Fruit fly (Drosophila melanogaster) whole organism, embryonic: ENCODE measurements around the gene Osi21.

Experiments used
- Atf6 ChIP-seq: fragments of 200-800 bp; sonication (Bioruptor generic); IDR thresholded peaks from 2 replicates; pipeline ENCODE4 v1.3.6; 2022; ENCODE audit warnings: missing biosample characterization, missing genetic modification characterization
- B-H2 ChIP-seq: fragments of 200-800 bp; sonication (Bioruptor generic); optimal IDR thresholded peaks from 2 replicates; lab custom pipeline; 2018; ENCODE audit warnings: missing biosample characterization, mild to moderate bottlenecking, missing genetic modification characterization
- CG10274 ChIP-seq: fragments of 200-800 bp; sonication (Bioruptor generic); optimal IDR thresholded peaks from 3 replicates; lab custom pipeline; 2017; ENCODE audit warnings: missing biosample characterization, mild to moderate bottlenecking, missing genetic modification characterization
- CG10543 ChIP-seq: fragments of 200-800 bp; sonication (Bioruptor generic); optimal IDR thresholded peaks from 3 replicates; lab custom pipeline; 2017; ENCODE audit warnings: missing biosample characterization, mild to moderate bottlenecking, missing genetic modification characterization, moderate library complexity
- CG11085 ChIP-seq: fragments of 200-800 bp; sonication (Bioruptor generic); IDR thresholded peaks from 2 replicates; pipeline ENCODE4 v1.3.6; 2022; ENCODE audit warnings: missing biosample characterization, missing genetic modification characterization
- CG12236 ChIP-seq: fragments of 200-800 bp; sonication (Bioruptor generic); optimal IDR thresholded peaks from 2 replicates; lab custom pipeline; 2016; ENCODE audit warnings: missing biosample characterization, missing genetic modification characterization
- CG12659 ChIP-seq: fragments of 200-800 bp; sonication (Bioruptor generic); optimal IDR thresholded peaks from 3 replicates; lab custom pipeline; 2017; ENCODE audit warnings: mild to moderate bottlenecking, missing biosample characterization, missing genetic modification reagents, missing genetic modification characterization
- CG13287 ChIP-seq: fragments of 200-800 bp; sonication (Bioruptor generic); IDR thresholded peaks from 2 replicates; pipeline ENCODE4 v1.3.6; 2022; ENCODE audit warnings: missing biosample characterization, missing genetic modification characterization; ENCODE audit not compliant: partially characterized antibody
- CG15073 ChIP-seq: fragments of 200-800 bp; sonication (Bioruptor generic); optimal IDR thresholded peaks from 2 replicates; lab custom pipeline; 2016; ENCODE audit warnings: missing biosample characterization, missing genetic modification characterization
- CG15479 ChIP-seq: fragments of 200-800 bp; sonication (Bioruptor generic); optimal IDR thresholded peaks from 3 replicates; lab custom pipeline; 2019; ENCODE audit warnings: missing biosample characterization, mild to moderate bottlenecking, missing genetic modification characterization, moderate library complexity
- CG15514 ChIP-seq: fragments of 200-800 bp; sonication (Bioruptor generic); optimal IDR thresholded peaks from 3 replicates; lab custom pipeline; 2017; ENCODE audit warnings: missing biosample characterization, missing genetic modification characterization, mild to moderate bottlenecking, moderate library complexity, missing genetic modification reagents
- CG16863 ChIP-seq: fragments of 200-800 bp; sonication (Bioruptor generic); optimal IDR thresholded peaks from 3 replicates; lab custom pipeline; 2016; ENCODE audit warnings: missing biosample characterization, missing genetic modification characterization
- CG17829 ChIP-seq: fragments of 200-800 bp; optimal IDR thresholded peaks from 2 replicates; lab custom pipeline; 2019; ENCODE audit warnings: missing biosample characterization, mild to moderate bottlenecking, missing genetic modification characterization, moderate library complexity
- CG2712 ChIP-seq: fragments of 200-800 bp; optimal IDR thresholded peaks from 3 replicates; lab custom pipeline; 2019; ENCODE audit warnings: missing biosample characterization, mild to moderate bottlenecking, missing genetic modification characterization, moderate library complexity
- CG30431 ChIP-seq: fragments of 200-800 bp; sonication (Bioruptor generic); optimal IDR thresholded peaks from 2 replicates; lab custom pipeline; 2017; ENCODE audit warnings: missing biosample characterization, missing genetic modification characterization
- CG33213 ChIP-seq: fragments of 200-800 bp; sonication (Bioruptor generic); optimal IDR thresholded peaks from 3 replicates; lab custom pipeline; 2016; ENCODE audit warnings: missing biosample characterization, missing genetic modification characterization
- CG3407 ChIP-seq: fragments of 200-800 bp; sonication (Bioruptor generic); optimal IDR thresholded peaks from 2 replicates; lab custom pipeline; 2018; ENCODE audit warnings: missing biosample characterization, mild to moderate bottlenecking, missing genetic modification characterization
- CG43689 ChIP-seq: fragments of 200-800 bp; sonication (Bioruptor generic); IDR thresholded peaks from 2 replicates; pipeline ENCODE4 v1.3.6; 2022; ENCODE audit warnings: missing biosample characterization, missing genetic modification characterization
- CG6654 ChIP-seq: fragments of 200-800 bp; sonication (Bioruptor generic); optimal IDR thresholded peaks from 2 replicates; lab custom pipeline; 2017; ENCODE audit warnings: missing biosample characterization, mild to moderate bottlenecking, missing genetic modification characterization
- CG6683 ChIP-seq: fragments of 200-800 bp; sonication (Bioruptor generic); optimal IDR thresholded peaks from 2 replicates; lab custom pipeline; 2017; ENCODE audit warnings: missing biosample characterization, mild to moderate bottlenecking, missing genetic modification characterization, missing genetic modification reagents
- CG8290 ChIP-seq, 3 experiments: fragments of 200-800 bp; sonication (Bioruptor generic); optimal IDR thresholded peaks; 2 replicates each; lab custom pipeline; 2016 to 2019; ENCODE audit warnings: missing biosample characterization in 3 of 3, missing genetic modification characterization in 3 of 3, mild to moderate bottlenecking in 2 of 3, moderate library complexity in 1 of 3
- CrebB ChIP-seq: fragments of 200-800 bp; sonication (Bioruptor generic); optimal IDR thresholded peaks from 3 replicates; lab custom pipeline; 2018; ENCODE audit warnings: missing biosample characterization, mild to moderate bottlenecking, missing genetic modification characterization
- Dref ChIP-seq: fragments of 200-800 bp; sonication (Bioruptor generic); IDR thresholded peaks from 2 replicates; pipeline ENCODE4 v1.3.6; 2022; ENCODE audit warnings: missing biosample characterization, missing genetic modification characterization
- Drgx ChIP-seq: fragments of 200-800 bp; sonication (Bioruptor generic); IDR thresholded peaks from 2 replicates; pipeline ENCODE4 v1.3.6; 2022; ENCODE audit warnings: missing biosample characterization, missing genetic modification characterization
- Eip74EF ChIP-seq, 2 experiments: fragments of 200-800 bp in 1 of 2; fragments of >200 bp in 1 of 2; sonication (Bioruptor generic) in 1 of 2; optimal IDR thresholded peaks; 2 replicates each; lab custom pipeline; 2017 to 2019; ENCODE audit warnings: missing biosample characterization in 2 of 2, missing genetic modification characterization in 2 of 2, mild to moderate bottlenecking in 1 of 2, moderate library complexity in 1 of 2
- HmgZ ChIP-seq: fragments of 200-800 bp; sonication (Bioruptor generic); optimal IDR thresholded peaks from 2 replicates; lab custom pipeline; 2018; ENCODE audit warnings: missing biosample characterization, mild to moderate bottlenecking, missing genetic modification characterization
- Hmr ChIP-seq: fragments of 200-800 bp; sonication (Bioruptor generic); optimal IDR thresholded peaks from 3 replicates; lab custom pipeline; 2017; ENCODE audit warnings: mild to moderate bottlenecking, missing biosample characterization, missing genetic modification reagents, missing genetic modification characterization
- Hmx ChIP-seq: fragments of 200-800 bp; sonication (Bioruptor generic); optimal IDR thresholded peaks from 2 replicates; lab custom pipeline; 2016; ENCODE audit warnings: missing biosample characterization, missing genetic modification characterization
- Lpt ChIP-seq: fragments of >200 bp; optimal IDR thresholded peaks from 2 replicates; lab custom pipeline; 2018; ENCODE audit warnings: missing biosample characterization, missing genetic modification characterization
- Mad ChIP-seq: fragments of 200-800 bp; sonication (Bioruptor generic); optimal IDR thresholded peaks from 2 replicates; lab custom pipeline; 2016; ENCODE audit warnings: missing biosample characterization, missing genetic modification characterization
- Meics ChIP-seq: fragments of 200-800 bp; sonication (Bioruptor generic); optimal IDR thresholded peaks from 2 replicates; lab custom pipeline; 2017; ENCODE audit warnings: missing biosample characterization, mild to moderate bottlenecking, missing genetic modification characterization
- Ravus ChIP-seq: fragments of 200-800 bp; sonication (Bioruptor generic); IDR thresholded peaks from 2 replicates; pipeline ENCODE4 v1.3.6; 2022; ENCODE audit warnings: missing biosample characterization, missing genetic modification characterization
- Sin3A ChIP-seq: fragments of >200 bp; optimal IDR thresholded peaks from 2 replicates; lab custom pipeline; 2018
- Sry-β ChIP-seq: fragments of 200-800 bp; sonication (Bioruptor generic); optimal IDR thresholded peaks from 2 replicates; lab custom pipeline; 2018; ENCODE audit warnings: missing biosample characterization, mild to moderate bottlenecking, missing genetic modification characterization, moderate library complexity
- Sry-δ ChIP-seq: fragments of 200-800 bp; sonication (Bioruptor generic); optimal IDR thresholded peaks from 2 replicates; lab custom pipeline; 2016; ENCODE audit warnings: missing biosample characterization, missing genetic modification characterization
- dati ChIP-seq: fragments of 200-800 bp; sonication (Bioruptor generic); IDR thresholded peaks from 2 replicates; pipeline ENCODE4 v1.3.6; 2022; ENCODE audit warnings: missing biosample characterization, missing genetic modification characterization
- fd64A ChIP-seq: fragments of 200-800 bp; sonication (Bioruptor generic); optimal IDR thresholded peaks from 3 replicates; lab custom pipeline; 2018; ENCODE audit warnings: missing biosample characterization, mild to moderate bottlenecking, missing genetic modification characterization
- grau ChIP-seq: fragments of 200-800 bp; optimal IDR thresholded peaks from 3 replicates; lab custom pipeline; 2019; ENCODE audit warnings: missing biosample characterization, mild to moderate bottlenecking, missing genetic modification characterization, moderate library complexity
- grn ChIP-seq: fragments of 200-800 bp; sonication (Bioruptor generic); optimal IDR thresholded peaks from 3 replicates; lab custom pipeline; 2017; ENCODE audit warnings: missing biosample characterization, missing genetic modification characterization
- ind ChIP-seq: fragments of 200-800 bp; sonication (Bioruptor generic); optimal IDR thresholded peaks from 3 replicates; lab custom pipeline; 2016; ENCODE audit warnings: missing biosample characterization, missing genetic modification characterization
- mirr ChIP-seq: fragments of 200-800 bp; sonication (Bioruptor generic); optimal IDR thresholded peaks from 3 replicates; lab custom pipeline; 2018; ENCODE audit warnings: missing biosample characterization, mild to moderate bottlenecking, missing genetic modification characterization
- otp ChIP-seq: fragments of 200-800 bp; sonication (Bioruptor generic); IDR thresholded peaks from 3 replicates; pipeline ENCODE4, ENCODE4 v1.3.6; 2022; ENCODE audit warnings: missing biosample characterization, missing genetic modification characterization
- pb ChIP-seq: fragments of 200-800 bp; sonication (Bioruptor generic); optimal IDR thresholded peaks from 3 replicates; lab custom pipeline; 2016; ENCODE audit warnings: missing biosample characterization, missing genetic modification characterization
- pita ChIP-seq: fragments of 200-800 bp; sonication (Bioruptor generic); optimal IDR thresholded peaks from 2 replicates; lab custom pipeline; 2017; ENCODE audit warnings: missing biosample characterization, mild to moderate bottlenecking, missing genetic modification characterization
- pum ChIP-seq: fragments of 200-800 bp; sonication (Bioruptor generic); optimal IDR thresholded peaks from 2 replicates; lab custom pipeline; 2016; ENCODE audit warnings: missing biosample characterization, missing genetic modification characterization
- sc ChIP-seq, 3 experiments: fragments of >200 bp in 2 of 3; fragments of 200-800 bp in 1 of 3; sonication (Bioruptor generic) in 1 of 3; optimal IDR thresholded peaks; 2 replicates in 2 of 3; 3 replicates in 1 of 3; lab custom pipeline; 2017; ENCODE audit warnings: mild to moderate bottlenecking in 1 of 3, missing biosample characterization in 1 of 3, missing genetic modification characterization in 1 of 3, missing genetic modification reagents in 1 of 3
- sima ChIP-seq: fragments of 200-800 bp; sonication (Bioruptor generic); optimal IDR thresholded peaks from 2 replicates; lab custom pipeline; 2016; ENCODE audit warnings: missing biosample characterization, missing genetic modification characterization
- ssp ChIP-seq: fragments of 200-800 bp; sonication (Bioruptor generic); IDR thresholded peaks from 2 replicates; pipeline ENCODE4 v1.3.6; 2022; ENCODE audit warnings: missing biosample characterization, missing genetic modification characterization
- tna ChIP-seq: fragments of 200-800 bp; sonication (Bioruptor generic); IDR thresholded peaks from 2 replicates; pipeline ENCODE4 v1.3.6; 2022; ENCODE audit warnings: missing biosample characterization, missing genetic modification characterization; ENCODE audit not compliant: partially characterized antibody
- ttk ChIP-seq: fragments of 200-800 bp; sonication (Bioruptor generic); IDR thresholded peaks from 2 replicates; pipeline ENCODE4 v2.1.2; 2022; ENCODE audit warnings: missing biosample characterization, missing genetic modification characterization
- usp ChIP-seq: fragments of >200 bp; optimal IDR thresholded peaks from 2 replicates; lab custom pipeline; 2017; ENCODE audit warnings: missing biosample characterization, missing genetic modification characterization

The Osi21 gene

dm6 chr2L:11280090-11280489, 5.4 kb downstream of the Osi21 start, which contains the start of gene Ppt2 (continued):
- no peak for TF ChIP-seq B-H2 (GFP tag; lab: Kevin White, UChicago)
- no peak for TF ChIP-seq ind (GFP tag; lab: Kevin White, UChicago)
- TF ChIP-seq CG13287 (GFP tag; lab: Robert Waterston, UW): peak; percentile 56; the same call in 1 of the 2 replicates
- TF ChIP-seq usp (GFP tag; lab: Kevin White, UChicago): no peak
- no peak for TF ChIP-seq ssp
- TF ChIP-seq CG6654 (GFP tag; lab: Kevin White, UChicago): no peak
- peak; percentile 64 for TF ChIP-seq CG15514 (GFP tag; lab: Kevin White, UChicago)
- TF ChIP-seq pb (GFP tag; lab: Kevin White, UChicago): no peak
- no peak for TF ChIP-seq fd64A (GFP tag; lab: Kevin White, UChicago)
- TF ChIP-seq mirr (GFP tag; lab: Kevin White, UChicago): no peak
- no peak for TF ChIP-seq CG43689 (GFP tag; lab: Robert Waterston, UW)
- TF ChIP-seq Sry-β: no peak
- no peak for TF ChIP-seq CG8290 (GFP tag; optimal IDR thresholded peaks at IDR 0.05; lab: Kevin White, UChicago)
- no peak for TF ChIP-seq CG8290 (tag; optimal IDR thresholded peaks at IDR 0.05; lab: Kevin White, UChicago)
- no peak for TF ChIP-seq pita (GFP tag; lab: Kevin White, UChicago)
- TF ChIP-seq Meics: no peak
- TF ChIP-seq CG10274 (GFP tag; lab: Kevin White, UChicago): no peak
- no peak for TF ChIP-seq Hmr (GFP tag; lab: Kevin White, UChicago)
- TF ChIP-seq CG12236 (GFP tag; lab: Kevin White, UChicago): no peak
- TF ChIP-seq Atf6 (GFP tag; lab: Robert Waterston, UW): no peak
- TF ChIP-seq CG17829: no peak
- no peak for TF ChIP-seq CG3407
- no peak for TF ChIP-seq CG33213 (GFP tag; lab: Kevin White, UChicago)
- TF ChIP-seq grau (tag; lab: Kevin White, UChicago): no peak
- TF ChIP-seq Hmx (GFP tag; lab: Kevin White, UChicago): no peak
- TF ChIP-seq otp (GFP tag; lab: Robert Waterston, UW): no peak
- peak; percentile 20 for TF ChIP-seq CrebB (tag; lab: Kevin White, UChicago)
- TF ChIP-seq Sin3A: peak; percentile 41
- peak; percentile 8 for TF ChIP-seq CG10543 (GFP tag; lab: Kevin White, UChicago)
- no peak for TF ChIP-seq sima (GFP tag; lab: Kevin White, UChicago)
- no peak for TF ChIP-seq CG15073 (GFP tag; lab: Kevin White, UChicago)
- TF ChIP-seq CG12659 (GFP tag; lab: Kevin White, UChicago): peak; percentile 49
- TF ChIP-seq Ravus (GFP tag; lab: Robert Waterston, UW): no peak
- no peak for TF ChIP-seq CG30431
- no peak for TF ChIP-seq CG2712
- TF ChIP-seq CG6683 (GFP tag; lab: Kevin White, UChicago): no peak
- TF ChIP-seq HmgZ (tag; lab: Kevin White, UChicago): peak; percentile 83
- TF ChIP-seq ttk (GFP tag; lab: Robert Waterston, UW): no peak
- no peak for TF ChIP-seq pum (GFP tag; lab: Kevin White, UChicago)
- TF ChIP-seq sc (optimal IDR thresholded peaks at IDR 0.05; lab: Kevin White, UChicago): no peak
- TF ChIP-seq sc (GFP tag; optimal IDR thresholded peaks at IDR 0.05; lab: Kevin White, UChicago): no peak
- no peak for TF ChIP-seq Eip74EF (GFP tag; optimal IDR thresholded peaks at IDR 0.05; lab: Kevin White, UChicago)
- no peak for TF ChIP-seq Mad
- no peak for TF ChIP-seq grn (GFP tag; lab: Kevin White, UChicago)
- no peak for TF ChIP-seq tna (GFP tag; lab: Robert Waterston, UW)
- TF ChIP-seq Lpt (GFP tag; lab: Kevin White, UChicago): no peak
- TF ChIP-seq dati (GFP tag; lab: Robert Waterston, UW): no peak
- peak; percentile 9 for TF ChIP-seq Sry-δ (GFP tag; lab: Kevin White, UChicago)
- no peak for TF ChIP-seq CG16863 (GFP tag; lab: Kevin White, UChicago)
- TF ChIP-seq Drgx (GFP tag; lab: Robert Waterston, UW): no peak
- peak; percentile 50 for TF ChIP-seq Dref (GFP tag; lab: Robert Waterston, UW)
- no peak for TF ChIP-seq CG11085 (GFP tag; lab: Robert Waterston, UW)
- no peak for TF ChIP-seq CG15479 (GFP tag; lab: Kevin White, UChicago)
